Worm (Caenorhabditis elegans) whole organism, late embryonic: ENCODE measurements around the gene marc-5.

Experiments
- F13H6.1 ChIP-seq: sonication (generic microtip); optimal IDR thresholded peaks from 2 replicates; lab custom pipeline; 2016; ENCODE audit warnings: missing genetic modification characterization, missing compliant biosample characterization
- K02D7.2 ChIP-seq: sonication (generic microtip); optimal IDR thresholded peaks from 2 replicates; lab custom pipeline; 2017; ENCODE audit warnings: mild to moderate bottlenecking, missing genetic modification characterization, missing compliant biosample characterization
- T23F11.4 ChIP-seq: fragments of 200-800 bp; sonication (Bioruptor generic); optimal IDR thresholded peaks from 2 replicates; lab custom pipeline; 2018; ENCODE audit warnings: mild to moderate bottlenecking, missing genetic modification characterization, missing compliant biosample characterization
- ceh-14 ChIP-seq: sonication (generic microtip); optimal IDR thresholded peaks from 2 replicates; lab custom pipeline; 2016; ENCODE audit warnings: missing genotype, missing genetic modification characterization, missing compliant biosample characterization
- ceh-2 ChIP-seq: sonication (generic microtip); optimal IDR thresholded peaks from 2 replicates; lab custom pipeline; 2016; ENCODE audit warnings: missing genotype, missing genetic modification characterization, missing compliant biosample characterization
- ceh-24 ChIP-seq: sonication (generic microtip); optimal IDR thresholded peaks from 2 replicates; lab custom pipeline; 2016; ENCODE audit warnings: mild to moderate bottlenecking, missing genetic modification characterization, missing compliant biosample characterization
- ceh-31 ChIP-seq: sonication (generic microtip); optimal IDR thresholded peaks from 2 replicates; lab custom pipeline; 2016; ENCODE audit warnings: missing genetic modification characterization, missing compliant biosample characterization
- ceh-45 ChIP-seq: fragments of 200-800 bp; sonication (Bioruptor generic); IDR thresholded peaks from 2 replicates; pipeline ENCODE4 v1.3.6; 2022; ENCODE audit warnings: missing genetic modification reagents, missing genetic modification characterization, missing compliant biosample characterization
- ceh-6 ChIP-seq: fragments of 200-800 bp; sonication (Bioruptor generic); optimal IDR thresholded peaks from 2 replicates; lab custom pipeline; 2018; ENCODE audit warnings: mild to moderate bottlenecking, missing genetic modification characterization, missing compliant biosample characterization
- ceh-9 ChIP-seq: sonication (generic microtip); optimal IDR thresholded peaks from 2 replicates; lab custom pipeline; 2016; ENCODE audit warnings: mild to moderate bottlenecking, missing genetic modification characterization, inconsistent platforms, missing compliant biosample characterization
- che-1 ChIP-seq: sonication (generic microtip); optimal IDR thresholded peaks from 2 replicates; lab custom pipeline; 2016; ENCODE audit warnings: mild to moderate bottlenecking, missing genetic modification characterization, missing compliant biosample characterization
- dmd-4 ChIP-seq: sonication (generic microtip); optimal IDR thresholded peaks from 2 replicates; lab custom pipeline; 2016; ENCODE audit warnings: borderline replicate concordance, missing genetic modification characterization, missing compliant biosample characterization
- dve-1 ChIP-seq: sonication (generic microtip); optimal IDR thresholded peaks from 2 replicates; lab custom pipeline; 2017; ENCODE audit warnings: antibody characterized with exemption, mild to moderate bottlenecking, missing genetic modification characterization, missing compliant biosample characterization
- elt-2 ChIP-seq: sonication (generic microtip); optimal IDR thresholded peaks from 2 replicates; lab custom pipeline; 2016; ENCODE audit warnings: missing genetic modification reagents, missing genetic modification characterization, missing compliant biosample characterization
- elt-4 ChIP-seq: sonication (generic microtip); optimal IDR thresholded peaks from 2 replicates; lab custom pipeline; 2016; ENCODE audit warnings: missing genetic modification characterization, missing compliant biosample characterization
- eyg-1 ChIP-seq: sonication (generic microtip); optimal IDR thresholded peaks from 2 replicates; lab custom pipeline; 2016; ENCODE audit warnings: missing genotype, missing genetic modification characterization, missing compliant biosample characterization
- fax-1 ChIP-seq: sonication (generic microtip); optimal IDR thresholded peaks from 2 replicates; lab custom pipeline; 2016; ENCODE audit warnings: missing genotype, missing genetic modification characterization, missing compliant biosample characterization
- fkh-10 ChIP-seq: fragments of 150-350 bp; optimal IDR thresholded peaks from 2 replicates; lab custom pipeline; 2014; ENCODE audit warnings: missing biosample characterization, missing genetic modification reagents, missing genetic modification characterization
- fkh-6 ChIP-seq: sonication (generic microtip); optimal IDR thresholded peaks from 2 replicates; lab custom pipeline; 2016; ENCODE audit warnings: missing genetic modification characterization, missing compliant biosample characterization
- gmeb-2 ChIP-seq: sonication (generic microtip); optimal IDR thresholded peaks from 2 replicates; lab custom pipeline; 2016; ENCODE audit warnings: missing genetic modification characterization, inconsistent platforms, missing compliant biosample characterization
- hlh-13 ChIP-seq: fragments of 200-800 bp; sonication (Bioruptor generic); optimal IDR thresholded peaks from 2 replicates; lab custom pipeline; 2018; ENCODE audit warnings: mild to moderate bottlenecking, missing genetic modification characterization, missing compliant biosample characterization
- hlh-15 ChIP-seq: sonication (generic microtip); optimal IDR thresholded peaks from 2 replicates; lab custom pipeline; 2016; ENCODE audit warnings: missing genetic modification characterization, missing compliant biosample characterization
- hlh-30 ChIP-seq: sonication (generic microtip); optimal IDR thresholded peaks from 2 replicates; lab custom pipeline; 2017; ENCODE audit warnings: antibody characterized with exemption, missing genetic modification characterization, missing compliant biosample characterization; ENCODE audit not compliant: insufficient read depth
- hlh-8 ChIP-seq: sonication (generic microtip); optimal IDR thresholded peaks from 2 replicates; lab custom pipeline; 2016; ENCODE audit warnings: missing genotype, missing genetic modification characterization, missing compliant biosample characterization
- lim-6 ChIP-seq: sonication (generic microtip); optimal IDR thresholded peaks from 2 replicates; lab custom pipeline; 2016; ENCODE audit warnings: missing genetic modification characterization, missing compliant biosample characterization
- lin-11 ChIP-seq: fragments of 200-800 bp; sonication (Bioruptor generic); optimal IDR thresholded peaks from 2 replicates; lab custom pipeline; 2018; ENCODE audit warnings: mild to moderate bottlenecking, missing genetic modification characterization, missing compliant biosample characterization
- npax-4 ChIP-seq: sonication (generic microtip); optimal IDR thresholded peaks from 2 replicates; lab custom pipeline; 2016; ENCODE audit warnings: missing genetic modification characterization, missing compliant biosample characterization
- pha-2 ChIP-seq: sonication (generic microtip); optimal IDR thresholded peaks from 2 replicates; lab custom pipeline; 2017; ENCODE audit warnings: mild to moderate bottlenecking, missing genetic modification characterization, missing compliant biosample characterization
- pha-4 ChIP-seq: fragments of 150-350 bp; optimal IDR thresholded peaks from 2 replicates; lab custom pipeline; 2018; ENCODE audit warnings: missing biosample characterization, missing genetic modification reagents, missing genetic modification characterization
- pqm-1 ChIP-seq: sonication (generic microtip); optimal IDR thresholded peaks from 2 replicates; lab custom pipeline; 2016; ENCODE audit warnings: missing genetic modification characterization, missing compliant biosample characterization
- pros-1 ChIP-seq: fragments of 150-350 bp; optimal IDR thresholded peaks from 2 replicates; lab custom pipeline; 2014; ENCODE audit warnings: missing biosample characterization, missing genetic modification reagents, missing genetic modification characterization
- sox-2 ChIP-seq: fragments of 200-800 bp; sonication (Bioruptor generic); IDR thresholded peaks from 2 replicates; pipeline ENCODE4 v1.3.6; 2022; ENCODE audit warnings: missing genetic modification reagents, missing genetic modification characterization, missing compliant biosample characterization
- syd-9 ChIP-seq: sonication (generic microtip); optimal IDR thresholded peaks from 2 replicates; lab custom pipeline; 2016; ENCODE audit warnings: mild to moderate bottlenecking, missing genetic modification characterization, moderate library complexity, missing compliant biosample characterization
- tbx-2 ChIP-seq: sonication (generic microtip); optimal IDR thresholded peaks from 2 replicates; lab custom pipeline; 2016; ENCODE audit warnings: missing genetic modification characterization, missing compliant biosample characterization
- unc-3 ChIP-seq, 2 experiments: fragments of 200-800 bp in 1 of 2; sonication (Bioruptor generic) in 1 of 2; sonication (generic microtip) in 1 of 2; conservative IDR thresholded peaks in 1 of 2; optimal IDR thresholded peaks in 1 of 2; 2 replicates each; pipeline versions ENCODE4 v1.3.6 to Lab custom; 2016 to 2022; ENCODE audit warnings: missing compliant biosample characterization in 2 of 2, missing genetic modification characterization in 2 of 2, missing genetic modification reagents in 1 of 2
- unc-42 ChIP-seq: sonication (generic microtip); optimal IDR thresholded peaks from 2 replicates; lab custom pipeline; 2016; ENCODE audit warnings: missing genotype, missing genetic modification characterization, missing compliant biosample characterization
- unc-86 ChIP-seq: sonication (generic microtip); optimal IDR thresholded peaks from 2 replicates; lab custom pipeline; 2016; ENCODE audit warnings: missing genetic modification characterization, missing compliant biosample characterization
- ztf-16 ChIP-seq: sonication (generic microtip); optimal IDR thresholded peaks from 2 replicates; lab custom pipeline; 2017; ENCODE audit warnings: missing genetic modification characterization, missing compliant biosample characterization

Gene marc-5

DNA sequence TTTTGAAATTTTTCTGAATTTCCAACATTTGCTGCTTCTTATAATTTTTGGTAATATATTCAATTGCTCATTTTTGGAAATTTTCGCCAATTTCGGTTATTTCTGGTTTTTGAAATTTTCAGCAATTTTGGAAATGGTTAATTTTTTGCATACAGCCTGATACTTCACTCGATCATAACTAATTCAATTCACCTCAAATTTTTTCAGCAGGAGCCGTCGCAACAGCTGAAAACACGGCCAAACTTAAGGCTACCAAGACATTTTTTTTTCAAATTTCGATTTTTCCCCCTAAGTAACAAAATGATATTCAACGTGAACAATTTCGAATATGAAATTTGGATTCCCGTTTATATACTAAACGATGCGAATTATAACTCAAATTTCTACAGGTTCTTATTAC lies 43.9 kb downstream of the marc-5 start, which contains the start of gene sre-52:
Gene sre-52 (plus strand): TSS at position 301 of the 400 bp plus-strand sequence.
- TF ChIP-seq unc-42 (tag; lab: Kevin White, UChicago): no peak
- no peak for TF ChIP-seq unc-3 (GFP tag; conservative IDR thresholded peaks at IDR 0.05; lab: Robert Waterston, UW)
- TF ChIP-seq unc-3 (tag; optimal IDR thresholded peaks at IDR 0.05; lab: Kevin White, UChicago): no peak
- no peak for TF ChIP-seq unc-86 (tag; lab: Kevin White, UChicago)
- TF ChIP-seq elt-4 (tag; lab: Kevin White, UChicago): no peak
- no peak for TF ChIP-seq hlh-30 (tag; lab: Kevin White, UChicago)
- TF ChIP-seq npax-4 (tag; lab: Kevin White, UChicago): no peak
- TF ChIP-seq pqm-1 (tag; lab: Kevin White, UChicago): no peak
- no peak for TF ChIP-seq ceh-6 (GFP tag; lab: Kevin White, UChicago)
- no peak for TF ChIP-seq pha-4 (tag; lab: Kevin White, UChicago)
- no peak for TF ChIP-seq sox-2 (GFP tag; lab: Robert Waterston, UW)
- TF ChIP-seq hlh-8 (tag; lab: Kevin White, UChicago): no peak
- no peak for TF ChIP-seq elt-2 (tag; lab: Kevin White, UChicago)
- TF ChIP-seq gmeb-2 (tag; lab: Kevin White, UChicago): no peak
- no peak for TF ChIP-seq ceh-31
- TF ChIP-seq pha-2: no peak
- no peak for TF ChIP-seq fkh-6 (tag; lab: Kevin White, UChicago)
- no peak for TF ChIP-seq lim-6
- no peak for TF ChIP-seq pros-1 (tag; lab: Kevin White, UChicago)
- no peak for TF ChIP-seq T23F11.4 (GFP tag; lab: Kevin White, UChicago)
- TF ChIP-seq che-1 (tag; lab: Kevin White, UChicago): no peak

ce11 chrII:12332624-12333023 lies 46.7 kb downstream of the marc-5 start, which contains the start of gene sre-54:
Gene sre-54 (plus strand): TSS chrII:12332924.
- no peak for TF ChIP-seq pha-2
- no peak for TF ChIP-seq ceh-24 (tag; lab: Kevin White, UChicago)
- no peak for TF ChIP-seq ceh-9 (tag; lab: Kevin White, UChicago)
- no peak for TF ChIP-seq hlh-15 (tag; lab: Kevin White, UChicago)
- no peak for TF ChIP-seq eyg-1 (tag; lab: Kevin White, UChicago)
- TF ChIP-seq ceh-45 (GFP tag; lab: Robert Waterston, UW): no peak
- no peak for TF ChIP-seq tbx-2 (tag; lab: Kevin White, UChicago)
- no peak for TF ChIP-seq hlh-8 (tag; lab: Kevin White, UChicago)
- no peak for TF ChIP-seq lim-6
- TF ChIP-seq hlh-13 (GFP tag; lab: Kevin White, UChicago): no peak
- no peak for TF ChIP-seq fkh-10
- TF ChIP-seq K02D7.2 (tag; lab: Kevin White, UChicago): no peak
- TF ChIP-seq ztf-16 (tag; lab: Kevin White, UChicago): no peak
- no peak for TF ChIP-seq sox-2 (GFP tag; lab: Robert Waterston, UW)
- no peak for TF ChIP-seq gmeb-2 (tag; lab: Kevin White, UChicago)
- no peak for TF ChIP-seq F13H6.1 (tag; lab: Kevin White, UChicago)
- no peak for TF ChIP-seq ceh-2 (tag; lab: Kevin White, UChicago)
- no peak for TF ChIP-seq dmd-4 (tag; lab: Kevin White, UChicago)
- no peak for TF ChIP-seq fax-1 (tag; lab: Kevin White, UChicago)

DNA sequence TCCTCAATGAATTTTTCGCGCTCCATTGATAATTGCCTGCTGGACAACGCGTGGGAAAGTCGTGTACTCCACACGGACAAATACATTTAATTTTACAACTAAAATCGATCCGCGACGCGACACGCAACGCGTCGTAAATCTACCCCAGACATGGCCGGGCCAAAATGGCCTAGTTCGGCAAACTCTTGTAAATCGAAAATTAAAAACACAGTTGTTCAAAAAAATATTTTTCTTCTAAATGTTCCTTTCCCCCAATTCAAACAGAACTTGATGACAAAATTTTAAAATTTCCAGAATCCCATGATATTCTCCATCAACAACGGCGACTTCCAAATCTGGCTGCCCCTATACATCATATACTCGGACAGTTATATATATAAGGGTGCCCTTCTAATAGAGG lies 50.3 kb downstream of the marc-5 start, which contains the start of gene sre-55:
Gene sre-55 (plus strand): TSS at position 301 of the 400 bp plus-strand sequence.
- TF ChIP-seq lin-11 (tag; lab: Kevin White, UChicago) (no peak), dve-1 (tag; lab: Kevin White, UChicago) (no peak), npax-4 (tag; lab: Kevin White, UChicago) (no peak), eyg-1 (tag; lab: Kevin White, UChicago) (no peak), pha-2 (no peak), ceh-2 (tag; lab: Kevin White, UChicago) (no peak), ceh-14 (no peak), syd-9 (tag; lab: Kevin White, UChicago) (no peak)
